Worm (Caenorhabditis elegans): ENCODE results near the gene pat-4.

ce11 chrIII:53696-54095, 40.9 kb downstream of the pat-4 start:
- no peak for TF ChIP-seq athp-1 (tag; optimal IDR thresholded peaks at IDR 0.05)
- no peak for TF ChIP-seq dpl-1 (GFP tag; optimal IDR thresholded peaks at IDR 0.05)
- TF ChIP-seq Y53G8AR.9 (GFP tag; conservative IDR thresholded peaks at IDR 0.05) = no peak
- TF ChIP-seq let-526 (GFP tag; IDR thresholded peaks at IDR 0.05) = no peak
- TF ChIP-seq ztf-6 (GFP tag; IDR thresholded peaks at IDR 0.05) = no peak
- no peak for TF ChIP-seq ama-1 (optimal IDR thresholded peaks at IDR 0.05)
- TF ChIP-seq ama-1 (GFP tag; optimal IDR thresholded peaks at IDR 0.05) = no peak
